Worm (Caenorhabditis elegans): ENCODE measurements around the gene cutl-24.

cutl-24 gene

ce11 chrIV:192046-192445 lies 27.2 kb downstream of the cutl-24 start, which contains the start of gene Y38C1AA.12 (continued):
- TF ChIP-seq snpc-1.2 (GFP tag; IDR thresholded peaks at IDR 0.05) (no peak), set-16 (GFP tag; IDR thresholded peaks at IDR 0.05) (no peak), F44E2.7 (GFP tag; IDR thresholded peaks at IDR 0.05) (no peak), hif-1 (tag; optimal IDR thresholded peaks at IDR 0.05) (peak in 1 of 2 experiments; percentile 92), tag-97 (GFP tag; IDR thresholded peaks at IDR 0.05) (no peak), hmg-1.1 (GFP tag; IDR thresholded peaks at IDR 0.05) (0 out of 2 replicates have a peak, but pooled peaks have one; percentile 44), daf-16 (GFP tag; optimal IDR thresholded peaks at IDR 0.05) (peak; percentile 51 to 62), daf-16 (tag; optimal IDR thresholded peaks at IDR 0.05) (peak; percentile 74), skn-1 (tag; optimal IDR thresholded peaks at IDR 0.05) (no peak), pqm-1 (tag; optimal IDR thresholded peaks at IDR 0.05) (no peak), Y105C5A.15 (GFP tag; IDR thresholded peaks at IDR 0.05) (no peak), R02D3.7 (tag; optimal IDR thresholded peaks at IDR 0.05) (no peak), ceh-20 (GFP tag; IDR thresholded peaks at IDR 0.05) (no peak), F49E8.2 (tag; optimal IDR thresholded peaks at IDR 0.05; ENCODE audit: borderline replicate concordance) (peak; percentile 56), egl-27 (tag; optimal IDR thresholded peaks at IDR 0.05) (no peak), nhr-6 (tag; optimal IDR thresholded peaks at IDR 0.05) (peak; percentile 72), nhr-102 (tag; optimal IDR thresholded peaks at IDR 0.05) (peak; percentile 57), nhr-25 (tag; optimal IDR thresholded peaks at IDR 0.05; ENCODE audit: borderline replicate concordance, insufficient read depth) (no peak), aly-2 (tag; optimal IDR thresholded peaks at IDR 0.05) (no peak), aha-1 (tag) (no peak), zag-1 (tag; optimal IDR thresholded peaks at IDR 0.05) (no peak), ZK546.5 (tag; optimal IDR thresholded peaks at IDR 0.05) (no peak), F37D6.2 (tag; optimal IDR thresholded peaks at IDR 0.05) (peak; percentile 48), spr-1 (tag; optimal IDR thresholded peaks at IDR 0.05) (no peak), saeg-2 (GFP tag; IDR thresholded peaks at IDR 0.05) (no peak), fos-1 (tag; optimal IDR thresholded peaks at IDR 0.05) (no peak), ceh-44 (GFP tag; IDR thresholded peaks at IDR 0.05) (peak; percentile 58; the same call in 1 of the 2 replicates), dmd-6 (GFP tag; IDR thresholded peaks at IDR 0.05) (peak; percentile 84), D1046.2 (GFP tag; IDR thresholded peaks at IDR 0.05) (no peak), zfp-2 (tag; optimal IDR thresholded peaks at IDR 0.05) (no peak), lin-38 (GFP tag; IDR thresholded peaks at IDR 0.05) (peak; percentile 78), ceh-28 (tag; optimal IDR thresholded peaks at IDR 0.05) (no peak), snpc-4 (tag; optimal IDR thresholded peaks at IDR 0.05) (no peak), spr-3 (GFP tag; optimal IDR thresholded peaks at IDR 0.05) (no peak), ZK337.2 (GFP tag; IDR thresholded peaks at IDR 0.05) (peak; percentile 95), lin-15B (tag; optimal IDR thresholded peaks at IDR 0.05) (no peak), nhr-77 (tag; optimal IDR thresholded peaks at IDR 0.05) (peak; percentile 69), daf-19 (GFP tag; conservative IDR thresholded peaks at IDR 0.05) (no peak), Y5F2A.4 (GFP tag; optimal IDR thresholded peaks at IDR 0.05) (no peak), madf-9 (GFP tag; conservative IDR thresholded peaks at IDR 0.05) (peak; percentile 67), nhr-237 (tag; optimal IDR thresholded peaks at IDR 0.05) (no peak), vab-7 (GFP tag; IDR thresholded peaks at IDR 0.05) (0 out of 2 replicates have a peak, but pooled peaks have one; percentile 10), mes-2 (tag; optimal IDR thresholded peaks at IDR 0.05; ENCODE audit: poor library complexity, severe bottlenecking) (peak; percentile 99), lin-29 (GFP tag; IDR thresholded peaks at IDR 0.05) (no peak), attf-4 (tag; optimal IDR thresholded peaks at IDR 0.05) (no peak), unc-39 (tag; optimal IDR thresholded peaks at IDR 0.05) (no peak), nhr-76 (tag; optimal IDR thresholded peaks at IDR 0.05) (no peak), lir-3 (tag; optimal IDR thresholded peaks at IDR 0.05) (no peak), mxl-2 (GFP tag; conservative IDR thresholded peaks at IDR 0.05) (no peak), nhr-111 (GFP tag; optimal IDR thresholded peaks at IDR 0.05) (no peak), fkh-10 (GFP tag; optimal IDR thresholded peaks at IDR 0.05) (peak; percentile 53), tra-1 (GFP tag; IDR thresholded peaks at IDR 0.05) (0 out of 2 replicates have a peak, but pooled peaks have one; percentile 47)
